Worm (Caenorhabditis elegans) whole organism, L2 larva: Measurements from ENCODE around the gene sel-1.

Experiments
- ceh-16 ChIP-seq: fragments of 150-350 bp; optimal IDR thresholded peaks from 2 replicates; lab custom pipeline; 2014; ENCODE audit warnings: missing biosample characterization, missing genetic modification characterization
- lsy-2 ChIP-seq, 2 experiments: fragments of 150-350 bp in 1 of 2; sonication (generic microtip) in 1 of 2; optimal IDR thresholded peaks; 2 replicates each; lab custom pipeline; 2014 to 2017; ENCODE audit warnings: missing biosample characterization in 2 of 2, missing genetic modification characterization in 2 of 2
- nhr-10 ChIP-seq: sonication (generic microtip); optimal IDR thresholded peaks from 2 replicates; lab custom pipeline; 2017; ENCODE audit warnings: missing biosample characterization, missing genetic modification characterization
- nhr-237 ChIP-seq: fragments of 150-350 bp; optimal IDR thresholded peaks from 2 replicates; lab custom pipeline; 2014; ENCODE audit warnings: missing biosample characterization, missing genetic modification characterization
- nhr-25 ChIP-seq: fragments of 150-350 bp; sonication (generic microtip); optimal IDR thresholded peaks from 3 replicates; lab custom pipeline; 2014; ENCODE audit warnings: missing biosample characterization, missing genetic modification characterization
- peb-1 ChIP-seq: fragments of 150-350 bp; optimal IDR thresholded peaks from 2 replicates; lab custom pipeline; 2014; ENCODE audit warnings: missing biosample characterization, missing genetic modification characterization
- unc-39 ChIP-seq: fragments of 150-350 bp; optimal IDR thresholded peaks from 2 replicates; lab custom pipeline; 2014; ENCODE audit warnings: missing biosample characterization, missing genetic modification characterization
- zag-1 ChIP-seq: fragments of 150-350 bp; optimal IDR thresholded peaks from 2 replicates; lab custom pipeline; 2014; ENCODE audit warnings: missing biosample characterization, missing genetic modification characterization

DNA sequence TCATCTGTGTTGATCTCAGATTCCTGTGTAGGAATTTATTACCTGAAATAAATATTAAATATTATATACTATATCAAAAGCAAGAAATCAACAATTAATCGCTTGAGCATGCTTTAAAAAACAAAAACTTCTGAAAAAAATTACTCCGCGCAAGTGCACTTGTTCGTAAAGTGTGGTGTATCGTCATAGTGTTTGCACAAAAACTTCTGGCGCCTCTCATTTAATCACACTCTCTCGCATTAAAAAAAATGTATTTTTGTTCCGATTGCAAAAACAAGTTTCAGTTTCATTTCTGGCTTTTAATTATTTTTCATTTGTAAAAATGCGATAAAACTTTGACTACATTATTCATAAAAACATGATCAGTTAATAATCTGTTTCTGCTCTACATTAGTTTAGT, 38.6 kb downstream of the sel-1 start, which contains the start of the genes C14C10.10 and ril-2:
- peak in 1 of 2 experiments; percentile 29 for TF ChIP-seq lsy-2 (tag; optimal IDR thresholded peaks at IDR 0.05; lab: Kevin White, UChicago)
- no peak for TF ChIP-seq peb-1 (tag; lab: Kevin White, UChicago)
- TF ChIP-seq nhr-237 (tag; lab: Kevin White, UChicago): no peak
- TF ChIP-seq zag-1 (tag; lab: Kevin White, UChicago): no peak
- no peak for TF ChIP-seq unc-39 (tag; lab: Kevin White, UChicago)
- TF ChIP-seq nhr-25: no peak
- TF ChIP-seq nhr-10: no peak
- no peak for TF ChIP-seq ceh-16 (tag; lab: Kevin White, UChicago)
